Fruit fly (Drosophila melanogaster) whole organism, embryonic: ENCODE data around the gene CG31638.

Experiments used
- Abd-B ChIP-seq: fragments of 200-800 bp; sonication (Bioruptor generic); optimal IDR thresholded peaks from 2 replicates; lab custom pipeline; 2018; ENCODE audit warnings: missing biosample characterization, mild to moderate bottlenecking, missing genetic modification characterization, moderate library complexity
- CG11456 ChIP-seq: fragments of 200-800 bp; sonication (Bioruptor generic); IDR thresholded peaks from 3 replicates; pipeline ENCODE4 v1.3.6; 2022; ENCODE audit warnings: missing biosample characterization, missing genetic modification characterization
- CG11504 ChIP-seq: fragments of 200-800 bp; sonication (Bioruptor generic); optimal IDR thresholded peaks from 3 replicates; lab custom pipeline; 2019; ENCODE audit warnings: missing biosample characterization, mild to moderate bottlenecking, missing genetic modification characterization, moderate library complexity
- CG12391 ChIP-seq: fragments of 200-800 bp; sonication (Bioruptor generic); optimal IDR thresholded peaks from 3 replicates; lab custom pipeline; 2018; ENCODE audit warnings: missing biosample characterization, mild to moderate bottlenecking, missing genetic modification characterization, moderate library complexity
- CG13287 ChIP-seq: fragments of 200-800 bp; sonication (Bioruptor generic); IDR thresholded peaks from 2 replicates; pipeline ENCODE4 v1.3.6; 2022; ENCODE audit warnings: missing biosample characterization, missing genetic modification characterization; ENCODE audit not compliant: partially characterized antibody
- CG13296 ChIP-seq: fragments of 200-800 bp; sonication (Bioruptor generic); optimal IDR thresholded peaks from 3 replicates; lab custom pipeline; 2018; ENCODE audit warnings: missing biosample characterization, mild to moderate bottlenecking, missing genetic modification characterization
- CG15011 ChIP-seq: fragments of 200-800 bp; sonication (Bioruptor generic); optimal IDR thresholded peaks from 3 replicates; lab custom pipeline; 2018; ENCODE audit warnings: missing biosample characterization, mild to moderate bottlenecking, missing genetic modification characterization
- CG17328 ChIP-seq: fragments of 200-800 bp; sonication (Bioruptor generic); IDR thresholded peaks from 2 replicates; pipeline ENCODE4 v1.3.6; 2022; ENCODE audit warnings: missing biosample characterization, missing genetic modification characterization
- CG18619 ChIP-seq: fragments of 200-800 bp; sonication (Bioruptor generic); optimal IDR thresholded peaks from 3 replicates; lab custom pipeline; 2017; ENCODE audit warnings: missing biosample characterization, mild to moderate bottlenecking, missing genetic modification characterization
- CG2120 ChIP-seq: fragments of 200-800 bp; sonication (Bioruptor generic); optimal IDR thresholded peaks from 3 replicates; lab custom pipeline; 2016; ENCODE audit warnings: missing biosample characterization, missing genetic modification characterization
- CG2712 ChIP-seq: fragments of 200-800 bp; optimal IDR thresholded peaks from 3 replicates; lab custom pipeline; 2019; ENCODE audit warnings: missing biosample characterization, mild to moderate bottlenecking, missing genetic modification characterization, moderate library complexity
- CG3065 ChIP-seq: fragments of 200-800 bp; sonication (Bioruptor generic); optimal IDR thresholded peaks from 2 replicates; lab custom pipeline; 2016; ENCODE audit warnings: missing biosample characterization, missing genetic modification characterization
- CG7372 ChIP-seq: fragments of 200-800 bp; sonication (Bioruptor generic); IDR thresholded peaks from 2 replicates; pipeline ENCODE4 v1.3.6; 2022; ENCODE audit warnings: missing biosample characterization, missing genetic modification characterization
- CG7928 ChIP-seq: fragments of 200-800 bp; sonication (Bioruptor generic); optimal IDR thresholded peaks from 2 replicates; lab custom pipeline; 2017; ENCODE audit warnings: missing biosample characterization, mild to moderate bottlenecking, missing genetic modification characterization
- CG7963 ChIP-seq: fragments of 200-800 bp; sonication (Bioruptor generic); IDR thresholded peaks from 3 replicates; pipeline ENCODE4 v1.3.6; 2022; ENCODE audit warnings: missing biosample characterization, missing genetic modification characterization; ENCODE audit not compliant: partially characterized antibody
- CG8359 ChIP-seq: fragments of 200-800 bp; sonication (Bioruptor generic); optimal IDR thresholded peaks from 2 replicates; lab custom pipeline; 2017; ENCODE audit warnings: missing biosample characterization, mild to moderate bottlenecking, missing genetic modification characterization, borderline replicate concordance
- CG9609 ChIP-seq: fragments of 200-800 bp; sonication (Bioruptor generic); optimal IDR thresholded peaks from 3 replicates; lab custom pipeline; 2016; ENCODE audit warnings: missing biosample characterization, missing genetic modification characterization
- CHES-1-like ChIP-seq: fragments of 200-800 bp; sonication (Bioruptor generic); optimal IDR thresholded peaks from 2 replicates; lab custom pipeline; 2016; ENCODE audit warnings: missing biosample characterization, missing genetic modification characterization
- CTCF ChIP-seq: fragments of 200-800 bp; sonication (Bioruptor generic); optimal IDR thresholded peaks from 2 replicates; lab custom pipeline; 2017; ENCODE audit warnings: missing biosample characterization, mild to moderate bottlenecking, missing genetic modification characterization, moderate library complexity
- CoRest ChIP-seq: fragments of 200-800 bp; sonication (Bioruptor generic); optimal IDR thresholded peaks from 3 replicates; lab custom pipeline; 2018; ENCODE audit warnings: missing biosample characterization, mild to moderate bottlenecking, missing genetic modification characterization, moderate library complexity
- CrebB ChIP-seq: fragments of 200-800 bp; sonication (Bioruptor generic); optimal IDR thresholded peaks from 3 replicates; lab custom pipeline; 2018; ENCODE audit warnings: missing biosample characterization, mild to moderate bottlenecking, missing genetic modification characterization
- D19A ChIP-seq: fragments of 200-800 bp; optimal IDR thresholded peaks from 3 replicates; lab custom pipeline; 2019; ENCODE audit warnings: missing biosample characterization, mild to moderate bottlenecking, missing genetic modification characterization, moderate library complexity
- Dip2 ChIP-seq: fragments of 200-800 bp; sonication (Bioruptor generic); IDR thresholded peaks from 2 replicates; pipeline ENCODE4 v1.3.6; 2022; ENCODE audit warnings: missing biosample characterization, missing genetic modification characterization
- Dp ChIP-seq: fragments of 200-800 bp; sonication (Bioruptor generic); optimal IDR thresholded peaks from 2 replicates; lab custom pipeline; 2018; ENCODE audit warnings: missing biosample characterization, mild to moderate bottlenecking, missing genetic modification characterization, moderate library complexity
- Fer3 ChIP-seq: fragments of 200-800 bp; sonication (Bioruptor generic); optimal IDR thresholded peaks from 2 replicates; lab custom pipeline; 2018; ENCODE audit warnings: missing biosample characterization, mild to moderate bottlenecking, missing genetic modification characterization, moderate library complexity
- H15 ChIP-seq: fragments of 200-800 bp; sonication (Bioruptor generic); IDR thresholded peaks from 3 replicates; pipeline ENCODE4 v1.3.6; 2022; ENCODE audit warnings: missing biosample characterization, missing genetic modification characterization
- Hey ChIP-seq: fragments of 200-800 bp; sonication (Bioruptor generic); optimal IDR thresholded peaks from 3 replicates; lab custom pipeline; 2018; ENCODE audit warnings: missing biosample characterization, mild to moderate bottlenecking, missing genetic modification characterization
- Hmx ChIP-seq: fragments of 200-800 bp; sonication (Bioruptor generic); optimal IDR thresholded peaks from 2 replicates; lab custom pipeline; 2016; ENCODE audit warnings: missing biosample characterization, missing genetic modification characterization
- Hsf ChIP-seq: fragments of 200-800 bp; sonication (Bioruptor generic); optimal IDR thresholded peaks from 3 replicates; lab custom pipeline; 2016; ENCODE audit warnings: missing biosample characterization, missing genetic modification characterization
- Mrtf ChIP-seq: fragments of 200-800 bp; sonication (Bioruptor generic); IDR thresholded peaks from 3 replicates; pipeline ENCODE4 v1.3.6; 2022; ENCODE audit warnings: missing biosample characterization, missing genetic modification characterization
- Pdp1 ChIP-seq, 2 experiments: fragments of 200-800 bp; sonication (Bioruptor generic); optimal IDR thresholded peaks; 3 replicates each; lab custom pipeline; 2016; ENCODE audit warnings: missing biosample characterization in 2 of 2, missing genetic modification characterization in 2 of 2, mild to moderate bottlenecking in 1 of 2, moderate library complexity in 1 of 2
- Stat92E ChIP-seq, 3 experiments: fragments of >200 bp in 2 of 3; fragments of 200-800 bp in 1 of 3; sonication (Bioruptor generic) in 1 of 3; optimal IDR thresholded peaks; 2 replicates each; lab custom pipeline; 2017 to 2019; ENCODE audit warnings: missing biosample characterization in 3 of 3, missing genetic modification characterization in 3 of 3, mild to moderate bottlenecking in 1 of 3, moderate library complexity in 1 of 3
- Trl ChIP-seq, 3 experiments: fragments of >200 bp in 2 of 3; fragments of 200-800 bp in 1 of 3; sonication (Bioruptor generic) in 1 of 3; optimal IDR thresholded peaks; 2 replicates in 1 of 3; 3 replicates in 2 of 3; lab custom pipeline; 2016 to 2017; ENCODE audit warnings: missing biosample characterization in 1 of 3, missing genetic modification characterization in 1 of 3
- Xbp1 ChIP-seq: fragments of 200-800 bp; sonication (Bioruptor generic); optimal IDR thresholded peaks from 3 replicates; lab custom pipeline; 2016; ENCODE audit warnings: missing biosample characterization, mild to moderate bottlenecking, missing genetic modification characterization
- bbx ChIP-seq: fragments of 200-800 bp; sonication (Bioruptor generic); IDR thresholded peaks from 2 replicates; pipeline ENCODE4 v1.3.6; 2022; ENCODE audit warnings: missing biosample characterization, missing genetic modification characterization; ENCODE audit not compliant: partially characterized antibody
- btn ChIP-seq: fragments of 200-800 bp; sonication (Bioruptor generic); optimal IDR thresholded peaks from 2 replicates; lab custom pipeline; 2016; ENCODE audit warnings: missing biosample characterization, missing genetic modification characterization
- chinmo ChIP-seq: fragments of 200-800 bp; sonication (Bioruptor generic); IDR thresholded peaks from 4 replicates; pipeline ENCODE4 v1.3.6; 2022; ENCODE audit warnings: missing biosample characterization, missing genetic modification characterization; ENCODE audit not compliant: partially characterized antibody
- crol ChIP-seq: fragments of 200-800 bp; sonication (Bioruptor generic); IDR thresholded peaks from 2 replicates; pipeline ENCODE4 v1.3.6; 2022; ENCODE audit warnings: missing biosample characterization, missing genetic modification characterization
- dan ChIP-seq: fragments of 200-800 bp; sonication (Bioruptor generic); IDR thresholded peaks from 2 replicates; pipeline ENCODE4 v1.3.6; 2022; ENCODE audit warnings: missing biosample characterization, missing genetic modification characterization
- dm ChIP-seq: fragments of 200-800 bp; sonication (Bioruptor generic); optimal IDR thresholded peaks from 3 replicates; lab custom pipeline; 2016; ENCODE audit warnings: missing biosample characterization, missing genetic modification characterization
- gem ChIP-seq: fragments of 200-800 bp; sonication (Bioruptor generic); optimal IDR thresholded peaks from 2 replicates; lab custom pipeline; 2019; ENCODE audit warnings: missing biosample characterization, mild to moderate bottlenecking, missing genetic modification characterization, moderate library complexity
- grau ChIP-seq: fragments of 200-800 bp; optimal IDR thresholded peaks from 3 replicates; lab custom pipeline; 2019; ENCODE audit warnings: missing biosample characterization, mild to moderate bottlenecking, missing genetic modification characterization, moderate library complexity
- kay ChIP-seq: fragments of 200-800 bp; sonication (Bioruptor generic); optimal IDR thresholded peaks from 2 replicates; lab custom pipeline; 2016; ENCODE audit warnings: missing biosample characterization, missing genetic modification characterization
- mam ChIP-seq: fragments of 200-800 bp; sonication (Bioruptor generic); optimal IDR thresholded peaks from 3 replicates; lab custom pipeline; 2016; ENCODE audit warnings: missing biosample characterization, missing genetic modification characterization
- p53 ChIP-seq: fragments of 200-800 bp; sonication (Bioruptor generic); optimal IDR thresholded peaks from 2 replicates; lab custom pipeline; 2016; ENCODE audit warnings: missing biosample characterization, missing genetic modification characterization
- slou ChIP-seq: fragments of 200-800 bp; sonication (Bioruptor generic); optimal IDR thresholded peaks from 3 replicates; lab custom pipeline; 2016; ENCODE audit warnings: missing biosample characterization, missing genetic modification characterization
- slp2 ChIP-seq: fragments of 200-800 bp; sonication (Bioruptor generic); optimal IDR thresholded peaks from 2 replicates; lab custom pipeline; 2016; ENCODE audit warnings: missing biosample characterization, missing genetic modification characterization
- sob ChIP-seq: fragments of 200-800 bp; sonication (Bioruptor generic); IDR thresholded peaks from 2 replicates; pipeline ENCODE4 v1.3.6; 2022; ENCODE audit warnings: missing biosample characterization, missing genetic modification characterization
- sr ChIP-seq: fragments of 200-800 bp; sonication (Bioruptor generic); IDR thresholded peaks from 3 replicates; pipeline ENCODE4 v1.3.6; 2022; ENCODE audit warnings: missing biosample characterization, missing genetic modification characterization
- stc ChIP-seq: fragments of 200-800 bp; sonication (Bioruptor generic); IDR thresholded peaks from 2 replicates; pipeline ENCODE4 v1.3.6; 2022; ENCODE audit warnings: missing biosample characterization, missing genetic modification characterization
- wdn ChIP-seq: fragments of 200-800 bp; sonication (Bioruptor generic); IDR thresholded peaks from 2 replicates; pipeline ENCODE4 v1.3.6; 2022; ENCODE audit warnings: missing biosample characterization, missing genetic modification characterization

CG31638 gene

dm6 chr2L:6526996-6527395, 36.1 kb downstream of the CG31638 start (continued):
- TF ChIP-seq Mrtf (no peak), dm (GFP tag; lab: Kevin White, UChicago) (no peak), chinmo (GFP tag; lab: Robert Waterston, UW) (no peak), Hey (no peak), CG2712 (peak; percentile 26), CoRest (tag; lab: Kevin White, UChicago) (peak; percentile 4), CG7372 (GFP tag; lab: Robert Waterston, UW) (no peak), D19A (tag; lab: Kevin White, UChicago) (peak; percentile 86), CTCF (GFP tag; lab: Kevin White, UChicago) (peak; percentile 98), CHES-1-like (GFP tag; lab: Kevin White, UChicago) (no peak), sob (no peak), CrebB (tag; lab: Kevin White, UChicago) (no peak), CG3065 (GFP tag; lab: Kevin White, UChicago) (no peak), H15 (no peak), Dip2 (GFP tag; lab: Robert Waterston, UW) (peak; percentile 95), CG15011 (GFP tag; lab: Kevin White, UChicago) (no peak), CG11504 (tag; lab: Kevin White, UChicago) (no peak), p53 (GFP tag; lab: Kevin White, UChicago) (no peak), CG9609 (no peak), CG12391 (no peak), wdn (GFP tag; lab: Robert Waterston, UW) (no peak), CG11456 (GFP tag; lab: Robert Waterston, UW) (no peak), dan (GFP tag; lab: Robert Waterston, UW) (no peak), btn (GFP tag; lab: Kevin White, UChicago) (no peak), Dp (GFP tag; lab: Kevin White, UChicago) (no peak), mam (GFP tag; lab: Kevin White, UChicago) (peak; percentile 12), CG7928 (no peak), Hsf (peak; percentile 17), stc (GFP tag; lab: Robert Waterston, UW) (no peak), slou (GFP tag; lab: Kevin White, UChicago) (no peak), slp2 (GFP tag; lab: Kevin White, UChicago) (no peak), CG13287 (peak; percentile 50; the same call in 1 of the 2 replicates), Xbp1 (GFP tag; lab: Kevin White, UChicago) (peak; percentile 42), Pdp1 (GFP tag; optimal IDR thresholded peaks at IDR 0.05; lab: Kevin White, UChicago) (peak in 1 of 2 experiments; percentile 76), gem (no peak), CG18619 (GFP tag; lab: Kevin White, UChicago) (no peak), Hmx (GFP tag; lab: Kevin White, UChicago) (no peak), Abd-B (GFP tag; lab: Kevin White, UChicago) (peak; percentile 29), CG2120 (GFP tag; lab: Kevin White, UChicago) (no peak), CG8359 (GFP tag; lab: Kevin White, UChicago) (no peak), Stat92E (GFP tag; optimal IDR thresholded peaks at IDR 0.05; lab: Kevin White, UChicago) (peak in 1 of 3 experiments; percentile 22), CG13296 (GFP tag; lab: Kevin White, UChicago) (no peak), kay (GFP tag; lab: Kevin White, UChicago) (peak; percentile 42), crol (GFP tag; lab: Robert Waterston, UW) (no peak), Trl (optimal IDR thresholded peaks at IDR 0.05; lab: Kevin White, UChicago) (no peak), Trl (GFP tag; optimal IDR thresholded peaks at IDR 0.05; lab: Kevin White, UChicago) (peak; percentile 3), sr (GFP tag; lab: Robert Waterston, UW) (no peak), Fer3 (no peak), bbx (GFP tag; lab: Robert Waterston, UW) (peak; percentile 60; the same call in 1 of the 2 replicates), CG17328 (GFP tag; lab: Robert Waterston, UW) (no peak), grau (peak; percentile 20), CG7963 (GFP tag; lab: Robert Waterston, UW) (no peak)
